Worm (Caenorhabditis elegans) whole organism, young adult: ENCODE data around the gene dhps-1.
A peak's percentile ranks its signal among the peaks of the same experiment; 100 is the strongest.

Experiments
- B0019.2 ChIP-seq: fragments of 200-800 bp; sonication (Bioruptor generic); conservative IDR thresholded peaks from 2 replicates; pipeline ENCODE4 v1.3.6; 2022; ENCODE audit warnings: missing genetic modification reagents, missing genetic modification characterization, missing compliant biosample characterization
- B0261.1 ChIP-seq: sonication (generic microtip); optimal IDR thresholded peaks from 2 replicates; lab custom pipeline; 2016; ENCODE audit warnings: mild to moderate bottlenecking, missing genetic modification characterization, moderate library complexity, missing compliant biosample characterization
- F22D6.2 ChIP-seq: sonication (generic microtip); optimal IDR thresholded peaks from 2 replicates; lab custom pipeline; 2016; ENCODE audit warnings: mild to moderate bottlenecking, missing genetic modification characterization, missing compliant biosample characterization
- F23B12.7 ChIP-seq: sonication (generic microtip); optimal IDR thresholded peaks from 2 replicates; lab custom pipeline; 2017; ENCODE audit warnings: missing genetic modification characterization, mild to moderate bottlenecking, missing compliant biosample characterization, antibody characterized with exemption, moderate library complexity; ENCODE audit not compliant: insufficient read depth
- F52B5.7 ChIP-seq: sonication (generic microtip); optimal IDR thresholded peaks from 2 replicates; lab custom pipeline; 2016; ENCODE audit warnings: mild to moderate bottlenecking, missing genetic modification characterization, missing compliant biosample characterization
- F57A8.1 ChIP-seq: fragments of 200-800 bp; sonication (Bioruptor generic); optimal IDR thresholded peaks from 2 replicates; lab custom pipeline; 2018; ENCODE audit warnings: mild to moderate bottlenecking, missing genetic modification characterization, moderate library complexity, missing compliant biosample characterization
- Y56A3A.18 ChIP-seq: fragments of 200-800 bp; sonication (Bioruptor generic); IDR thresholded peaks from 2 replicates; pipeline ENCODE4 v1.3.6; 2022; ENCODE audit warnings: missing genetic modification reagents, missing genetic modification characterization, missing compliant biosample characterization
- Y79H2A.3 ChIP-seq: fragments of 200-800 bp; sonication (Bioruptor generic); conservative IDR thresholded peaks from 2 replicates; pipeline ENCODE4 v1.3.6; 2022; ENCODE audit warnings: missing genetic modification reagents, missing genetic modification characterization, missing compliant biosample characterization
- Y95B8A.8 ChIP-seq: fragments of 200-800 bp; sonication (Bioruptor generic); IDR thresholded peaks from 2 replicates; pipeline ENCODE4 v1.3.6; 2022; ENCODE audit warnings: missing genetic modification reagents, missing genetic modification characterization, missing compliant biosample characterization
- ZK185.1 ChIP-seq: sonication (generic microtip); optimal IDR thresholded peaks from 2 replicates; lab custom pipeline; 2016; ENCODE audit warnings: mild to moderate bottlenecking, missing genetic modification characterization, missing compliant biosample characterization; ENCODE audit not compliant: poor library complexity, severe bottlenecking
- ama-1 ChIP-seq, 3 experiments: fragments of 150-350 bp in 1 of 3; sonication (generic microtip) in 2 of 3; optimal IDR thresholded peaks; 2 replicates each; lab custom pipeline; 2014 to 2018; ENCODE audit warnings: missing biosample characterization in 2 of 3, missing genetic modification characterization in 2 of 3, missing genetic modification reagents in 2 of 3
- aptf-2 ChIP-seq: fragments of 200-800 bp; sonication (Bioruptor generic); conservative IDR thresholded peaks from 2 replicates; pipeline ENCODE4 v1.3.6; 2022; ENCODE audit warnings: missing genetic modification reagents, missing genetic modification characterization, missing compliant biosample characterization
- aptf-3 ChIP-seq: fragments of 200-800 bp; sonication (Bioruptor generic); IDR thresholded peaks from 2 replicates; pipeline ENCODE4 v1.3.6; 2022; ENCODE audit warnings: missing genetic modification characterization, missing compliant biosample characterization
- athp-1 ChIP-seq: sonication (generic microtip); optimal IDR thresholded peaks from 2 replicates; lab custom pipeline; 2017; ENCODE audit warnings: mild to moderate bottlenecking, missing genetic modification characterization, missing compliant biosample characterization
- bed-1 ChIP-seq: fragments of 200-800 bp; sonication (Bioruptor generic); IDR thresholded peaks from 2 replicates; pipeline ENCODE4 v1.3.6; 2022; ENCODE audit warnings: missing genetic modification reagents, missing genetic modification characterization, missing compliant biosample characterization
- ccch-3 ChIP-seq: fragments of 200-800 bp; sonication (Bioruptor generic); optimal IDR thresholded peaks from 2 replicates; lab custom pipeline; 2018; ENCODE audit warnings: mild to moderate bottlenecking, missing genetic modification characterization, missing compliant biosample characterization
- cebp-1 ChIP-seq, 2 experiments: fragments of 200-800 bp in 1 of 2; sonication (Bioruptor generic) in 1 of 2; sonication (generic microtip) in 1 of 2; IDR thresholded peaks in 1 of 2; optimal IDR thresholded peaks in 1 of 2; 2 replicates each; pipeline versions ENCODE4 v1.3.6 to Lab custom; 2017 to 2022; ENCODE audit warnings: missing compliant biosample characterization in 2 of 2, missing genetic modification characterization in 2 of 2, mild to moderate bottlenecking in 1 of 2, missing genetic modification reagents in 1 of 2, moderate library complexity in 1 of 2
- cebp-2 ChIP-seq: fragments of 200-800 bp; sonication (Bioruptor generic); IDR thresholded peaks from 2 replicates; pipeline ENCODE4 v1.3.6; 2022; ENCODE audit warnings: missing genetic modification characterization, missing compliant biosample characterization
- ceh-58 ChIP-seq: fragments of 200-800 bp; sonication (Bioruptor generic); IDR thresholded peaks from 2 replicates; pipeline ENCODE4 v1.3.6; 2022; ENCODE audit warnings: missing genetic modification characterization, missing compliant biosample characterization
- ceh-91 ChIP-seq: fragments of 200-800 bp; sonication (Bioruptor generic); IDR thresholded peaks from 2 replicates; pipeline ENCODE4 v1.3.6; 2022; ENCODE audit warnings: missing genetic modification reagents, missing genetic modification characterization, missing compliant biosample characterization
- chd-7 ChIP-seq: sonication (generic microtip); optimal IDR thresholded peaks from 2 replicates; lab custom pipeline; 2016; ENCODE audit warnings: mild to moderate bottlenecking, missing genetic modification characterization, moderate library complexity, missing compliant biosample characterization
- die-1 ChIP-seq: sonication (generic microtip); optimal IDR thresholded peaks from 2 replicates; lab custom pipeline; 2016; ENCODE audit warnings: missing genotype, mild to moderate bottlenecking, missing genetic modification characterization, missing compliant biosample characterization
- dpl-1 ChIP-seq: fragments of 150-350 bp; optimal IDR thresholded peaks from 2 replicates; lab custom pipeline; 2014; ENCODE audit warnings: missing biosample characterization, missing genetic modification reagents, missing genetic modification characterization
- egl-18 ChIP-seq: fragments of 200-800 bp; sonication (Bioruptor generic); IDR thresholded peaks from 2 replicates; pipeline ENCODE4 v1.3.6; 2022; ENCODE audit warnings: missing genetic modification reagents, missing genetic modification characterization, missing compliant biosample characterization
- egl-44 ChIP-seq: fragments of 200-800 bp; sonication (Bioruptor generic); IDR thresholded peaks from 2 replicates; pipeline ENCODE4 v1.3.6; 2022; ENCODE audit warnings: missing genetic modification reagents, missing genetic modification characterization, missing compliant biosample characterization
- ekl-4 ChIP-seq: fragments of 200-800 bp; sonication (Bioruptor generic); IDR thresholded peaks from 2 replicates; pipeline ENCODE4 v1.3.6; 2022; ENCODE audit warnings: missing genetic modification reagents, missing genetic modification characterization, missing compliant biosample characterization
- fkh-3 ChIP-seq: sonication (generic microtip); optimal IDR thresholded peaks from 2 replicates; lab custom pipeline; 2016; ENCODE audit warnings: mild to moderate bottlenecking, missing genetic modification characterization, missing compliant biosample characterization
- gei-17 ChIP-seq: fragments of 200-800 bp; sonication (Bioruptor generic); optimal IDR thresholded peaks from 2 replicates; lab custom pipeline; 2018; ENCODE audit warnings: mild to moderate bottlenecking, missing genetic modification characterization, missing compliant biosample characterization
- hlh-12 ChIP-seq: sonication (generic microtip); optimal IDR thresholded peaks from 2 replicates; lab custom pipeline; 2016; ENCODE audit warnings: missing genetic modification characterization, missing compliant biosample characterization
- hrde-1 ChIP-seq: sonication (generic microtip); optimal IDR thresholded peaks from 2 replicates; lab custom pipeline; 2016; ENCODE audit warnings: missing genetic modification characterization, mild to moderate bottlenecking, missing compliant biosample characterization, moderate library complexity, missing genotype, missing genetic modification reagents, borderline replicate concordance
- lin-26 ChIP-seq: fragments of 200-800 bp; sonication (Bioruptor generic); IDR thresholded peaks from 2 replicates; pipeline ENCODE4 v1.3.6; 2022; ENCODE audit warnings: missing genetic modification reagents, missing genetic modification characterization, missing compliant biosample characterization
- lin-54 ChIP-seq: fragments of 200-800 bp; sonication (Bioruptor generic); optimal IDR thresholded peaks from 2 replicates; lab custom pipeline; 2018; ENCODE audit warnings: mild to moderate bottlenecking, missing genetic modification characterization, missing compliant biosample characterization
- lsy-27 ChIP-seq: sonication (generic microtip); optimal IDR thresholded peaks from 2 replicates; lab custom pipeline; 2017; ENCODE audit warnings: missing genetic modification characterization, mild to moderate bottlenecking, missing compliant biosample characterization, antibody characterized with exemption, missing genotype, borderline replicate concordance; ENCODE audit not compliant: insufficient read depth
- mcd-1 ChIP-seq: fragments of 200-800 bp; sonication (Bioruptor generic); IDR thresholded peaks from 2 replicates; pipeline ENCODE4 v1.3.6; 2022; ENCODE audit warnings: missing genetic modification reagents, missing genetic modification characterization, missing compliant biosample characterization
- nfya-2 ChIP-seq: fragments of 200-800 bp; sonication (Bioruptor generic); IDR thresholded peaks from 2 replicates; pipeline ENCODE4 v1.3.6; 2022; ENCODE audit warnings: missing genetic modification reagents, missing genetic modification characterization, missing compliant biosample characterization
- nhr-120 ChIP-seq: fragments of 200-800 bp; sonication (Bioruptor generic); IDR thresholded peaks from 2 replicates; pipeline ENCODE4 v1.3.6; 2022; ENCODE audit warnings: missing genetic modification characterization, missing compliant biosample characterization
- nhr-179 ChIP-seq: sonication (generic microtip); optimal IDR thresholded peaks from 2 replicates; lab custom pipeline; 2016; ENCODE audit warnings: mild to moderate bottlenecking, missing genetic modification characterization, missing compliant biosample characterization
- rcor-1 ChIP-seq: fragments of 200-800 bp; sonication (Bioruptor generic); IDR thresholded peaks from 2 replicates; pipeline ENCODE4 v1.3.6; 2022; ENCODE audit warnings: missing genetic modification reagents, missing genetic modification characterization, missing compliant biosample characterization
- rec-8 ChIP-seq, 2 experiments: sonication (generic microtip); optimal IDR thresholded peaks; 2 replicates each; lab custom pipeline; 2016; ENCODE audit warnings: mild to moderate bottlenecking in 2 of 2, missing genetic modification characterization in 2 of 2, missing genetic modification reagents in 2 of 2, missing genotype in 2 of 2, missing biosample characterization in 1 of 2, missing compliant biosample characterization in 1 of 2, moderate library complexity in 1 of 2
- rpc-1 ChIP-seq, 2 experiments: fragments of 150-350 bp in 1 of 2; sonication (generic microtip) in 1 of 2; optimal IDR thresholded peaks; 2 replicates each; lab custom pipeline; 2014 to 2018; ENCODE audit warnings: missing biosample characterization in 1 of 2, missing genetic modification characterization in 1 of 2, missing genetic modification reagents in 1 of 2, missing genotype in 1 of 2
- sdz-38 ChIP-seq: sonication (generic microtip); optimal IDR thresholded peaks from 2 replicates; lab custom pipeline; 2016; ENCODE audit warnings: missing genotype, missing genetic modification characterization, missing compliant biosample characterization
- snpc-3.4 ChIP-seq: sonication (generic microtip); optimal IDR thresholded peaks from 2 replicates; lab custom pipeline; 2017; ENCODE audit warnings: missing genetic modification characterization, mild to moderate bottlenecking, missing compliant biosample characterization, antibody characterized with exemption, moderate library complexity, missing genotype, missing genetic modification reagents
- snpc-4 ChIP-seq, 5 experiments: fragments of 150-350 bp in 1 of 5; sonication (generic microtip) in 4 of 5; optimal IDR thresholded peaks; 2 replicates each; lab custom pipeline; 2014 to 2018; ENCODE audit warnings: missing genetic modification characterization in 5 of 5, missing biosample characterization in 3 of 5, antibody characterized with exemption in 2 of 5, mild to moderate bottlenecking in 2 of 5, missing compliant biosample characterization in 2 of 5, missing genotype in 2 of 5, moderate library complexity in 2 of 5, missing genetic modification reagents in 1 of 5
- ztf-22 ChIP-seq: fragments of 200-800 bp; sonication (Bioruptor generic); optimal IDR thresholded peaks from 2 replicates; lab custom pipeline; 2018; ENCODE audit warnings: mild to moderate bottlenecking, missing genetic modification characterization, moderate library complexity, missing compliant biosample characterization
- ztf-26 ChIP-seq: sonication (generic microtip); optimal IDR thresholded peaks from 2 replicates; lab custom pipeline; 2017; ENCODE audit warnings: missing genetic modification characterization, missing compliant biosample characterization
- ztf-6 ChIP-seq: fragments of 200-800 bp; sonication (Bioruptor generic); IDR thresholded peaks from 2 replicates; pipeline ENCODE4 v1.3.6; 2022; ENCODE audit warnings: missing genetic modification reagents, missing genetic modification characterization, missing compliant biosample characterization

dhps-1 gene

ce11 chrII:12006575-12007098 is 13.8 kb downstream of the dhps-1 start, which contains the start of gene mcm-2 (continued):
- peak; percentile 86 for TF ChIP-seq athp-1 (tag; lab: Kevin White, UChicago)
- TF ChIP-seq die-1 (tag; lab: Kevin White, UChicago) = peak; percentile 36
- no peak for TF ChIP-seq ccch-3
- no peak for TF ChIP-seq rec-8 (tag; optimal IDR thresholded peaks at IDR 0.05; lab: Kevin White, UChicago)
- TF ChIP-seq gei-17 = no peak
- TF ChIP-seq aptf-2 (GFP tag; lab: Robert Waterston, UW) = peak; percentile 87
- TF ChIP-seq ama-1 (optimal IDR thresholded peaks at IDR 0.05; lab: Kevin White, UChicago) = no peak
- TF ChIP-seq ama-1 (GFP tag; optimal IDR thresholded peaks at IDR 0.05; lab: Kevin White, UChicago) = no peak
- TF ChIP-seq ceh-58 = no peak
- no peak for TF ChIP-seq hlh-12
- TF ChIP-seq ztf-22 (GFP tag; lab: Kevin White, UChicago) = no peak
- TF ChIP-seq ekl-4 (GFP tag; lab: Robert Waterston, UW) = no peak; the same call in 1 of the 2 replicates
- TF ChIP-seq F23B12.7 (tag; lab: Kevin White, UChicago) = peak; percentile 69
- peak; percentile 96 for TF ChIP-seq Y95B8A.8
- TF ChIP-seq ceh-91 (GFP tag; lab: Robert Waterston, UW) = peak; percentile 98
- TF ChIP-seq lsy-27 (tag; lab: Kevin White, UChicago) = no peak
- TF ChIP-seq nhr-179 (tag; lab: Kevin White, UChicago) = no peak
- no peak for TF ChIP-seq F22D6.2 (tag; lab: Kevin White, UChicago)
- TF ChIP-seq bed-1 (GFP tag; lab: Robert Waterston, UW) = no peak
- TF ChIP-seq nhr-120 (GFP tag; lab: Robert Waterston, UW) = no peak
- no peak for TF ChIP-seq sdz-38 (tag; lab: Kevin White, UChicago)
- no peak for TF ChIP-seq ztf-6 (GFP tag; lab: Robert Waterston, UW)
- TF ChIP-seq lin-26 (GFP tag; lab: Robert Waterston, UW) = no peak
- TF ChIP-seq ztf-26 (tag; lab: Kevin White, UChicago) = no peak
- TF ChIP-seq mcd-1 (GFP tag; lab: Robert Waterston, UW) = peak; percentile 98
- TF ChIP-seq snpc-3.4 (tag; lab: Kevin White, UChicago) = peak; percentile 95
- TF ChIP-seq rcor-1 = peak; percentile 86
- TF ChIP-seq chd-7 (tag; lab: Kevin White, UChicago) = no peak
- TF ChIP-seq F52B5.7 (tag; lab: Kevin White, UChicago) = no peak
- TF ChIP-seq hrde-1 (tag; lab: Kevin White, UChicago) = peak; percentile 46
- TF ChIP-seq rpc-1 (optimal IDR thresholded peaks at IDR 0.05; lab: Kevin White, UChicago) = no peak
- peak; percentile 9 for TF ChIP-seq rpc-1 (tag; optimal IDR thresholded peaks at IDR 0.05; lab: Kevin White, UChicago)
- TF ChIP-seq B0019.2 (GFP tag; lab: Robert Waterston, UW) = peak; percentile 94
- no peak for TF ChIP-seq nfya-2
- TF ChIP-seq F57A8.1 (GFP tag; lab: Kevin White, UChicago) = no peak
- TF ChIP-seq snpc-4 (GFP tag; optimal IDR thresholded peaks at IDR 0.05; lab: Kevin White, UChicago) = peak; percentile 59
- TF ChIP-seq snpc-4 (tag; optimal IDR thresholded peaks at IDR 0.05; lab: Kevin White, UChicago) = peak in 3 of 4 experiments; percentile 11 to 75 (median 43)
- TF ChIP-seq aptf-3 (GFP tag; lab: Robert Waterston, UW) = no peak
- TF ChIP-seq dpl-1 (GFP tag; lab: Kevin White, UChicago) = peak; percentile 98
- no peak for TF ChIP-seq egl-18 (GFP tag; lab: Robert Waterston, UW)
- TF ChIP-seq cebp-1 (GFP tag; IDR thresholded peaks at IDR 0.05; lab: Robert Waterston, UW) = no peak
- no peak for TF ChIP-seq cebp-1 (tag; optimal IDR thresholded peaks at IDR 0.05; lab: Kevin White, UChicago)
- TF ChIP-seq fkh-3 = no peak
- TF ChIP-seq ZK185.1 (tag; lab: Kevin White, UChicago) = no peak
- peak; percentile 65; the same call in 1 of the 2 replicates for TF ChIP-seq Y79H2A.3
- TF ChIP-seq Y56A3A.18 (GFP tag; lab: Robert Waterston, UW) = no peak
- TF ChIP-seq B0261.1 (tag; lab: Kevin White, UChicago) = no peak
- TF ChIP-seq lin-54 (GFP tag; lab: Kevin White, UChicago) = peak; percentile 98
- TF ChIP-seq egl-44 (GFP tag; lab: Robert Waterston, UW) = no peak
- no peak for TF ChIP-seq cebp-2 (GFP tag; lab: Robert Waterston, UW)
